Fruit fly (Drosophila melanogaster) whole organism, embryonic: Measurements from ENCODE around the gene RpS28b.

ENCODE experiments used
- Antp ChIP-seq: fragments of 200-800 bp; sonication (Bioruptor generic); optimal IDR thresholded peaks from 3 replicates; lab custom pipeline; 2016; ENCODE audit warnings: missing biosample characterization, missing genetic modification characterization
- Bgb ChIP-seq: fragments of 200-800 bp; sonication (Bioruptor generic); IDR thresholded peaks from 2 replicates; pipeline ENCODE4 v1.3.6; 2022; ENCODE audit warnings: missing biosample characterization, missing genetic modification characterization; ENCODE audit not compliant: partially characterized antibody
- C15 ChIP-seq: fragments of 200-800 bp; sonication (Bioruptor generic); IDR thresholded peaks from 3 replicates; pipeline ENCODE4 v1.3.6; 2022; ENCODE audit warnings: missing biosample characterization, missing genetic modification characterization
- CG10147 ChIP-seq: fragments of 200-800 bp; sonication (Bioruptor generic); optimal IDR thresholded peaks from 2 replicates; lab custom pipeline; 2019; ENCODE audit warnings: missing biosample characterization, mild to moderate bottlenecking, missing genetic modification characterization, moderate library complexity
- CG11504 ChIP-seq: fragments of 200-800 bp; sonication (Bioruptor generic); optimal IDR thresholded peaks from 3 replicates; lab custom pipeline; 2019; ENCODE audit warnings: missing biosample characterization, mild to moderate bottlenecking, missing genetic modification characterization, moderate library complexity
- CG11696 ChIP-seq: fragments of 200-800 bp; sonication (Bioruptor generic); IDR thresholded peaks from 2 replicates; pipeline ENCODE4 v1.3.6; 2022; ENCODE audit warnings: missing biosample characterization, missing genetic modification characterization
- CG1233 ChIP-seq: fragments of 200-800 bp; sonication (Bioruptor generic); optimal IDR thresholded peaks from 4 replicates; lab custom pipeline; 2018; ENCODE audit warnings: missing biosample characterization, mild to moderate bottlenecking, missing genetic modification characterization
- CG12942 ChIP-seq: fragments of 200-800 bp; sonication (Bioruptor generic); optimal IDR thresholded peaks from 3 replicates; lab custom pipeline; 2016; ENCODE audit warnings: missing biosample characterization, missing genetic modification characterization
- CG17802 ChIP-seq: fragments of 200-800 bp; sonication (Bioruptor generic); optimal IDR thresholded peaks from 2 replicates; lab custom pipeline; 2018; ENCODE audit warnings: missing biosample characterization, mild to moderate bottlenecking, missing genetic modification characterization, moderate library complexity
- CG2678 ChIP-seq: fragments of 200-800 bp; sonication (Bioruptor generic); optimal IDR thresholded peaks from 3 replicates; lab custom pipeline; 2019; ENCODE audit warnings: missing biosample characterization, mild to moderate bottlenecking, missing genetic modification characterization, moderate library complexity
- CG30431 ChIP-seq: fragments of 200-800 bp; sonication (Bioruptor generic); optimal IDR thresholded peaks from 2 replicates; lab custom pipeline; 2017; ENCODE audit warnings: missing biosample characterization, missing genetic modification characterization
- CG4424 ChIP-seq: fragments of 200-800 bp; sonication (Bioruptor generic); optimal IDR thresholded peaks from 3 replicates; lab custom pipeline; 2016; ENCODE audit warnings: missing biosample characterization, missing genetic modification characterization
- CG7786 ChIP-seq: fragments of 200-800 bp; sonication (Bioruptor generic); optimal IDR thresholded peaks from 2 replicates; lab custom pipeline; 2016; ENCODE audit warnings: missing biosample characterization, missing genetic modification characterization
- CG7839 ChIP-seq: fragments of 200-800 bp; sonication (Bioruptor generic); optimal IDR thresholded peaks from 3 replicates; lab custom pipeline; 2018; ENCODE audit warnings: missing biosample characterization, mild to moderate bottlenecking, missing genetic modification characterization, moderate library complexity
- CHES-1-like ChIP-seq: fragments of 200-800 bp; sonication (Bioruptor generic); optimal IDR thresholded peaks from 2 replicates; lab custom pipeline; 2016; ENCODE audit warnings: missing biosample characterization, missing genetic modification characterization
- Dad ChIP-seq: fragments of 200-800 bp; sonication (Bioruptor generic); optimal IDR thresholded peaks from 3 replicates; lab custom pipeline; 2016; ENCODE audit warnings: missing biosample characterization, missing genetic modification characterization
- Dbx ChIP-seq: fragments of 200-800 bp; sonication (Bioruptor generic); IDR thresholded peaks from 3 replicates; pipeline ENCODE4 v1.3.6; 2022; ENCODE audit warnings: missing biosample characterization, missing genetic modification characterization
- Doc3 ChIP-seq: fragments of 200-800 bp; sonication (Bioruptor generic); IDR thresholded peaks from 3 replicates; pipeline ENCODE4 v1.3.6; 2022; ENCODE audit warnings: missing biosample characterization, missing genetic modification characterization; ENCODE audit not compliant: partially characterized antibody
- H15 ChIP-seq: fragments of 200-800 bp; sonication (Bioruptor generic); IDR thresholded peaks from 3 replicates; pipeline ENCODE4 v1.3.6; 2022; ENCODE audit warnings: missing biosample characterization, missing genetic modification characterization
- HLH3B ChIP-seq: fragments of 200-800 bp; sonication (Bioruptor generic); IDR thresholded peaks from 2 replicates; pipeline ENCODE4 v1.3.6; 2022; ENCODE audit warnings: missing biosample characterization, missing genetic modification characterization
- Hey ChIP-seq: fragments of 200-800 bp; sonication (Bioruptor generic); optimal IDR thresholded peaks from 3 replicates; lab custom pipeline; 2018; ENCODE audit warnings: missing biosample characterization, mild to moderate bottlenecking, missing genetic modification characterization
- Oaz ChIP-seq: fragments of 200-800 bp; sonication (Bioruptor generic); IDR thresholded peaks from 2 replicates; pipeline ENCODE4 v1.3.6; 2022; ENCODE audit warnings: missing biosample characterization, missing genetic modification characterization
- Oli ChIP-seq: fragments of 200-800 bp; sonication (Bioruptor generic); optimal IDR thresholded peaks from 2 replicates; lab custom pipeline; 2018; ENCODE audit warnings: missing biosample characterization, mild to moderate bottlenecking, missing genetic modification characterization, moderate library complexity
- Poxn ChIP-seq: fragments of 200-800 bp; sonication (Bioruptor generic); IDR thresholded peaks from 2 replicates; pipeline ENCODE4 v1.3.6; 2022; ENCODE audit warnings: missing biosample characterization, missing genetic modification characterization
- Ptx1 ChIP-seq: fragments of 200-800 bp; sonication (Bioruptor generic); IDR thresholded peaks from 2 replicates; pipeline ENCODE4 v1.3.6; 2022; ENCODE audit warnings: missing biosample characterization, missing genetic modification characterization
- Ravus ChIP-seq: fragments of 200-800 bp; sonication (Bioruptor generic); IDR thresholded peaks from 2 replicates; pipeline ENCODE4 v1.3.6; 2022; ENCODE audit warnings: missing biosample characterization, missing genetic modification characterization
- Side ChIP-seq: fragments of 200-800 bp; sonication (Bioruptor generic); optimal IDR thresholded peaks from 2 replicates; lab custom pipeline; 2016; ENCODE audit warnings: missing biosample characterization, missing genetic modification characterization
- TFAM ChIP-seq: fragments of 200-800 bp; sonication (Bioruptor generic); optimal IDR thresholded peaks from 2 replicates; lab custom pipeline; 2017; ENCODE audit warnings: missing biosample characterization, missing genetic modification characterization, inconsistent platforms
- YL-1 ChIP-seq: fragments of 200-800 bp; sonication (Bioruptor generic); optimal IDR thresholded peaks from 3 replicates; lab custom pipeline; 2017; ENCODE audit warnings: missing biosample characterization, mild to moderate bottlenecking, missing genetic modification characterization
- ara ChIP-seq: fragments of 200-800 bp; sonication (Bioruptor generic); IDR thresholded peaks from 2 replicates; pipeline ENCODE4 v1.3.6; 2022; ENCODE audit warnings: missing biosample characterization, missing genetic modification characterization
- chinmo ChIP-seq: fragments of 200-800 bp; sonication (Bioruptor generic); IDR thresholded peaks from 4 replicates; pipeline ENCODE4 v1.3.6; 2022; ENCODE audit warnings: missing biosample characterization, missing genetic modification characterization; ENCODE audit not compliant: partially characterized antibody
- crol ChIP-seq: fragments of 200-800 bp; sonication (Bioruptor generic); IDR thresholded peaks from 2 replicates; pipeline ENCODE4 v1.3.6; 2022; ENCODE audit warnings: missing biosample characterization, missing genetic modification characterization
- cwo ChIP-seq: fragments of 200-800 bp; sonication (Bioruptor generic); optimal IDR thresholded peaks from 3 replicates; lab custom pipeline; 2017; ENCODE audit warnings: missing biosample characterization, missing genetic modification characterization, mild to moderate bottlenecking, moderate library complexity, missing genetic modification reagents
- dan ChIP-seq: fragments of 200-800 bp; sonication (Bioruptor generic); IDR thresholded peaks from 2 replicates; pipeline ENCODE4 v1.3.6; 2022; ENCODE audit warnings: missing biosample characterization, missing genetic modification characterization
- gcm ChIP-seq: fragments of 200-800 bp; sonication (Bioruptor generic); optimal IDR thresholded peaks from 2 replicates; lab custom pipeline; 2019; ENCODE audit warnings: missing biosample characterization, mild to moderate bottlenecking, missing genetic modification characterization, moderate library complexity
- gcm2 ChIP-seq: fragments of 200-800 bp; sonication (Bioruptor generic); optimal IDR thresholded peaks from 2 replicates; lab custom pipeline; 2016; ENCODE audit warnings: missing biosample characterization, missing genetic modification characterization
- gem ChIP-seq: fragments of 200-800 bp; sonication (Bioruptor generic); optimal IDR thresholded peaks from 2 replicates; lab custom pipeline; 2019; ENCODE audit warnings: missing biosample characterization, mild to moderate bottlenecking, missing genetic modification characterization, moderate library complexity
- onecut ChIP-seq: fragments of 200-800 bp; sonication (Bioruptor generic); IDR thresholded peaks from 2 replicates; pipeline ENCODE4 v1.3.6; 2022; ENCODE audit warnings: missing biosample characterization, missing genetic modification characterization
- schlank ChIP-seq: fragments of 200-800 bp; sonication (Bioruptor generic); optimal IDR thresholded peaks from 2 replicates; lab custom pipeline; 2018; ENCODE audit warnings: missing biosample characterization, mild to moderate bottlenecking, missing genetic modification characterization
- scrt ChIP-seq: fragments of 200-800 bp; sonication (Bioruptor generic); optimal IDR thresholded peaks from 2 replicates; lab custom pipeline; 2018; ENCODE audit warnings: missing biosample characterization, mild to moderate bottlenecking, missing genetic modification characterization, moderate library complexity
- sens-2 ChIP-seq: fragments of 200-800 bp; sonication (Bioruptor generic); IDR thresholded peaks from 2 replicates; pipeline ENCODE4 v1.3.6; 2022; ENCODE audit warnings: missing biosample characterization, missing genetic modification characterization
- sob ChIP-seq: fragments of 200-800 bp; sonication (Bioruptor generic); IDR thresholded peaks from 2 replicates; pipeline ENCODE4 v1.3.6; 2022; ENCODE audit warnings: missing biosample characterization, missing genetic modification characterization
- tap ChIP-seq: fragments of 200-800 bp; optimal IDR thresholded peaks from 3 replicates; lab custom pipeline; 2019; ENCODE audit warnings: missing biosample characterization, mild to moderate bottlenecking, missing genetic modification characterization, moderate library complexity
- tio ChIP-seq: fragments of 200-800 bp; sonication (Bioruptor generic); optimal IDR thresholded peaks from 2 replicates; lab custom pipeline; 2017; ENCODE audit warnings: missing biosample characterization, missing genetic modification characterization, inconsistent platforms
- tna ChIP-seq: fragments of 200-800 bp; sonication (Bioruptor generic); IDR thresholded peaks from 2 replicates; pipeline ENCODE4 v1.3.6; 2022; ENCODE audit warnings: missing biosample characterization, missing genetic modification characterization; ENCODE audit not compliant: partially characterized antibody
- usp ChIP-seq: fragments of >200 bp; optimal IDR thresholded peaks from 2 replicates; lab custom pipeline; 2017; ENCODE audit warnings: missing biosample characterization, missing genetic modification characterization
- vfl ChIP-seq: fragments of 200-800 bp; sonication (Bioruptor generic); optimal IDR thresholded peaks from 2 replicates; lab custom pipeline; 2016; ENCODE audit warnings: missing biosample characterization, missing genetic modification characterization
- vnd ChIP-seq: fragments of 200-800 bp; sonication (Bioruptor generic); IDR thresholded peaks from 3 replicates; pipeline ENCODE4 v1.3.6; 2022; ENCODE audit warnings: missing biosample characterization, missing genetic modification characterization; ENCODE audit not compliant: partially characterized antibody
- vvl ChIP-seq: fragments of 200-800 bp; sonication (Bioruptor generic); IDR thresholded peaks from 2 replicates; pipeline ENCODE4 v1.3.6; 2022; ENCODE audit warnings: missing biosample characterization, missing genetic modification characterization

The RpS28b gene

dm6 chrX:9600083-9600817 is 45.8 kb downstream of the RpS28b start (continued):
- TF ChIP-seq CG7786 (GFP tag; lab: Kevin White, UChicago) (peak; percentile 69), CG2678 (tag; lab: Kevin White, UChicago) (peak; percentile 90), CG7839 (tag; lab: Kevin White, UChicago) (peak; percentile 87), tio (GFP tag; lab: Kevin White, UChicago) (no peak), Bgb (no peak), CG17802 (tag; lab: Kevin White, UChicago) (no peak), Doc3 (GFP tag; lab: Robert Waterston, UW) (no peak), gcm (GFP tag; lab: Kevin White, UChicago) (peak; percentile 56), CG11504 (peak; percentile 87), CG1233 (GFP tag; lab: Kevin White, UChicago) (peak; percentile 64), TFAM (GFP tag; lab: Kevin White, UChicago) (no peak), vvl (GFP tag; lab: Robert Waterston, UW) (peak; percentile 77), sob (peak; percentile 44), C15 (GFP tag; lab: Robert Waterston, UW) (0 out of 3 replicates have a peak, but pooled peaks have one; percentile 20), CG30431 (GFP tag; lab: Kevin White, UChicago) (peak; percentile 64), vnd (GFP tag; lab: Robert Waterston, UW) (no peak), YL-1 (GFP tag; lab: Kevin White, UChicago) (peak; percentile 4), cwo (GFP tag; lab: Kevin White, UChicago) (peak; percentile 99), CG11696 (GFP tag; lab: Robert Waterston, UW) (no peak), Side (peak; percentile 50), usp (GFP tag; lab: Kevin White, UChicago) (no peak), schlank (tag; lab: Kevin White, UChicago) (peak; percentile 12), gcm2 (GFP tag; lab: Kevin White, UChicago) (no peak), HLH3B (GFP tag; lab: Robert Waterston, UW) (0 out of 2 replicates have a peak, but pooled peaks have one; percentile 53), Antp (peak; percentile 74), ara (GFP tag; lab: Robert Waterston, UW) (peak; percentile 35; the same call in 1 of the 2 replicates), CG10147 (GFP tag; lab: Kevin White, UChicago) (peak; percentile 78), onecut (peak; percentile 58), CHES-1-like (peak; percentile 71), gem (peak; percentile 85), CG4424 (peak; percentile 71), Oli (tag; lab: Kevin White, UChicago) (peak; percentile 82), Oaz (GFP tag; lab: Robert Waterston, UW) (0 out of 2 replicates have a peak, but pooled peaks have one; percentile 29), Dad (GFP tag; lab: Kevin White, UChicago) (peak; percentile 56), tap (tag; lab: Kevin White, UChicago) (peak; percentile 44), dan (no peak), scrt (GFP tag; lab: Kevin White, UChicago) (peak; percentile 94), chinmo (GFP tag; lab: Robert Waterston, UW) (no peak; the same call in 3 of the 4 replicates), Dbx (peak; percentile 72; the same call in 2 of the 3 replicates), Poxn (GFP tag; lab: Robert Waterston, UW) (0 out of 2 replicates have a peak, but pooled peaks have one; percentile 12), Ptx1 (GFP tag; lab: Robert Waterston, UW) (peak; percentile 74), Hey (peak; percentile 36), sens-2 (GFP tag; lab: Robert Waterston, UW) (no peak), vfl (GFP tag; lab: Kevin White, UChicago) (peak; percentile 58), CG12942 (GFP tag; lab: Kevin White, UChicago) (peak; percentile 39), crol (GFP tag; lab: Robert Waterston, UW) (no peak), H15 (GFP tag; lab: Robert Waterston, UW) (0 out of 3 replicates have a peak, but pooled peaks have one; percentile 41), tna (GFP tag; lab: Robert Waterston, UW) (no peak), Ravus (no peak)
